Worm (Caenorhabditis elegans): ENCODE measurements around the gene far-3.

DNA sequence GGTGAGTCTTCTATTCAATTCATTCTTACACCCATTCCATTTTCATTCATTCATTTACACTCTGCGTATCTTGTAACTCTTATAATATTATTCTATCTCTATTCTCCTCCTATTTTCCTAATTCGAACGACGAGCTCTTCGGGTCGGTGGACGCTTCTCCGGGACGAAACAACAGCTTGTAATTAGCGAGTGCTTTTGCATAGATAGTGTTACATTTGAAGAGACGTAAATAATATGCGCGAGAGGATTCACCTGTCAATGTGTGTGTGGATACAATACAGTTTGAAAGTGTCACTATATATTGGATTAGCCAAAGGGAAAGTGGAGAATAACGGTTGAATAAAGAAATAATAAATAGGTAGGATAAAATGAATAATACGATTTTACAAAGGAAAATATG, 23.3 kb upstream of the far-3 start:
- TF ChIP-seq pha-4 (tag; optimal IDR thresholded peaks at IDR 0.05) (no peak), fkh-10 (GFP tag; optimal IDR thresholded peaks at IDR 0.05) (no peak), ama-1 (optimal IDR thresholded peaks at IDR 0.05) (no peak), unc-62 (GFP tag; optimal IDR thresholded peaks at IDR 0.05) (no peak)
